Fruit fly (Drosophila melanogaster) S2 (cell line): ENCODE data around the gene CG17207.
"Not testable (repeated sequence)": the region's sequence is repeated elsewhere in the genome, so short reads cannot be mapped to it uniquely, and the experiment has no call there.

Experiments used
- CG8478 ChIP-seq: fragments of >200 bp; optimal IDR thresholded peaks from 2 replicates; lab custom pipeline; 2018
- CTCF ChIP-seq, 2 experiments: fragments of >200 bp; optimal IDR thresholded peaks; 2 replicates each; lab custom pipeline; 2018

The CG17207 gene

DNA sequence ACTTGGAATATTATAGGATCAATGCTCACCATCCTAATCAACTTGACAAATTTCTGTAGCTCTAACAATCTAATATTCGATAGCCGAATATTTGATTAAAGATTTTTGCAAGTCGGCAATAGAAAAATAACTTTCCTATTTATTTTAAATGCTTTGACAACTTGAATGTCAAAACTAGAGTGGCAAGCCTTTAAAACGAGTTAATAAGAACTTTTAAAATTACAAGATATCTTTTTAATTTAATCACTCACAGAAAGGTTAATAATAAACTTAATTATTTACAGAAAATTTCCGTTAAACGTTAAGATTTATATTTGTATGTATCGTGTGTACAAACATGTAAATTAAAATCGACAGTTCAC lies at the start of gene CG17207, which contains the start of gene CG46427:
Gene CG17207 (minus strand): TSS at position 101 of the 362 bp plus-strand sequence.
Gene CG46427 (minus strand): TSS at position 101 of the 362 bp plus-strand sequence.
- TF ChIP-seq CTCF (optimal IDR thresholded peaks at IDR 0.05; lab: Kevin White, UChicago), result no peak
- no peak for TF ChIP-seq CG8478 (lab: Kevin White, UChicago)

dm6 chr3R:12467675-12468074 lies 28.7 kb upstream of the CG17207 start, which contains the start of gene Hsp70Ba:
Hsp70Ba (minus strand) TSS chr3R:12467776.
- not testable (repeated sequence) for TF ChIP-seq CTCF (optimal IDR thresholded peaks at IDR 0.05; lab: Kevin White, UChicago); CG8478 (lab: Kevin White, UChicago)

DNA sequence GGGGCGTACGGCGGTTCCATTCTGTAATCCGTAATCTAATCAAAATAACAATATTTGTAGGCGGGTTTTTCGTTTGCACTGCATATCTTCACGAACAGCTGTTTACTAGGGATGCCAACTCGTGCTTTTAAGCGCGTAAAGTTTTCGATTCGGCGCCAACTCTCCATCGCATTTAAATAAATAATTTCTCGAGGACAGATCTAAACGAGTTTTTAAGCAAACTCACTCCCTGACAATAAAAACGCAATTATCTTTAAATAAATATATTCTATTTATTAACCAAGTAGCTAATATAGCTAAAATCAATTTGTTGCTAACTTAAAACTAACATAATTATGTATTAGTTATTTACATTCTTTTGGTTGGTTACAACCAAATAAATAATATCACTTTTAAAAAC lies 26.3 kb upstream of the CG17207 start, which contains the start of gene CG5608:
Gene CG5608 (minus strand): TSS at position 101 of the 400 bp plus-strand sequence.
- TF ChIP-seq CTCF (optimal IDR thresholded peaks at IDR 0.05; lab: Kevin White, UChicago); CG8478 (lab: Kevin White, UChicago): not testable (repeated sequence)

DNA sequence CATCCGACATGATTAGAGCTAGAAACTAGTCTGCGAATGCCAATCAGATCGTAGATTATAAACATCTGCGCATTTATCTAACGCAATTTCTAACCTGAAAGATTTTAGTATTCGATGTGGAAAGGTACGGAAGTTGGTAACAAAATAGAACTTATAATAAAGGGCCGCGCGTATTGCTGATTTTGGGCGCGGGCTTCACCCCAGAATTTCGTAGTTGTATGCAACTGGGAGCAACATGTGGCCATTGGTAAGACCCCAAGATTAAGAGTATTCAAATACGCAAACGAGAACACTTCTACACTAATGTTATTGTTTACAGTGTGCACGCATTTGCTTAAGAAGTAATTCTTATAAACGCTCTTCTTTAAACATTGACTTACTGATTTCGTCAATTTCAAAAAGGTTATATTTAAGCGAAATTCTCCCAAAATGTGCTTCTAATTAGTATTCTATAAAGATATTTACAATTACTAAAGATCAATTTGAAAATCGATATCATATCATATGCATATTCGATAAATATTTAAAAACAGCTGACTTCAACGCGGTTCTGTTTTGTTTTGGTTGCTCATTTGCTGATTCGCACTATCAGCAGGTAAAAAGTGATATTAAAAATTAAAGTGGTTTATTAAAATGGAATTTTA lies 21.1 kb upstream of the CG17207 start, which contains the start of the genes CG5961 and Polr3C:
Gene CG5961 (minus strand): TSS at position 416 of the 644 bp plus-strand sequence.
Gene Polr3C (plus strand): TSS at position 536 of the 644 bp plus-strand sequence.
- TF ChIP-seq CTCF (optimal IDR thresholded peaks at IDR 0.05; lab: Kevin White, UChicago) (no peak), CG8478 (lab: Kevin White, UChicago) (no peak)

- TF ChIP-seq CG8478 (lab: Kevin White, UChicago) (no peak), CTCF (optimal IDR thresholded peaks at IDR 0.05; lab: Kevin White, UChicago) (no peak)
These were observed 17.5 kb upstream of the CG17207 start, which contains the start of gene trus for dm6 chr3R:12456370-12456940. trus (plus strand) TSS chr3R:12456573.

- TF ChIP-seq CG8478 (lab: Kevin White, UChicago), result no peak
- TF ChIP-seq CTCF (optimal IDR thresholded peaks at IDR 0.05; lab: Kevin White, UChicago), result no peak
These were observed 15.6 kb upstream of the CG17207 start for dm6 chr3R:12454492-12454891.

dm6 chr3R:12451888-12452514 lies 13.1 kb upstream of the CG17207 start, which contains the start of gene CG5509:
CG5509 (plus strand) TSS chr3R:12452464.
- TF ChIP-seq CG8478 (lab: Kevin White, UChicago) (no peak), CTCF (optimal IDR thresholded peaks at IDR 0.05; lab: Kevin White, UChicago) (no peak)

dm6 chr3R:12451376-12451775 lies 12.4 kb upstream of the CG17207 start:
- TF ChIP-seq CTCF (optimal IDR thresholded peaks at IDR 0.05; lab: Kevin White, UChicago), result no peak
- no peak for TF ChIP-seq CG8478 (lab: Kevin White, UChicago)

- TF ChIP-seq CG8478 (lab: Kevin White, UChicago) (no peak), CTCF (optimal IDR thresholded peaks at IDR 0.05; lab: Kevin White, UChicago) (no peak)
These were observed 11.8 kb upstream of the CG17207 start for dm6 chr3R:12450713-12451259.

dm6 chr3R:12449617-12450242 lies 10.8 kb upstream of the CG17207 start:
- TF ChIP-seq CTCF (optimal IDR thresholded peaks at IDR 0.05; lab: Kevin White, UChicago) (no peak), CG8478 (lab: Kevin White, UChicago) (no peak)

DNA sequence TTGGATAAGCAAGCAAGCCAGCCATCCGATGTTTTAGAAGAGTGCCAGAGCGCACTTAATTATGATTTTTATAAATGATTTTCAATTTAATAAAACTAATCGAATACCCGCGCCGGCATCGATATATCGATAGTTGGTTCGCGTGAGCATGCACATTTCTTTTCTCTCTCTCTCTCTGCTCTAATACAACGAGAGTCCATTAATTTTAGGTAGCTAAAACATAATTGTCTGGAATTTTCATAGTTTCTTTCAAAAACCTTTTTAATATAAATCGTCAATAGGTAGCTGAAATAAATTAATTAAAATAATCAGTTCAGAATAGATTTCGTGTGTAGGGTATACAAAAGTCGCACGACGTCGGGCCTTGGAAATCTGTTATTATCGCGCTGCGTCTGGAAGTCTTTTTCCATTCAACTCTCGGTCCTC lies 10.0 kb upstream of the CG17207 start, which contains the start of gene CG18549:
Gene CG18549 (plus strand): TSS at position 408 of the 426 bp plus-strand sequence.
- TF ChIP-seq CG8478 (lab: Kevin White, UChicago) (no peak), CTCF (optimal IDR thresholded peaks at IDR 0.05; lab: Kevin White, UChicago) (no peak)

- TF ChIP-seq CG8478 (lab: Kevin White, UChicago), result no peak
- TF ChIP-seq CTCF (optimal IDR thresholded peaks at IDR 0.05; lab: Kevin White, UChicago), result no peak
These were observed 9.4 kb upstream of the CG17207 start for dm6 chr3R:12448344-12448743.

DNA sequence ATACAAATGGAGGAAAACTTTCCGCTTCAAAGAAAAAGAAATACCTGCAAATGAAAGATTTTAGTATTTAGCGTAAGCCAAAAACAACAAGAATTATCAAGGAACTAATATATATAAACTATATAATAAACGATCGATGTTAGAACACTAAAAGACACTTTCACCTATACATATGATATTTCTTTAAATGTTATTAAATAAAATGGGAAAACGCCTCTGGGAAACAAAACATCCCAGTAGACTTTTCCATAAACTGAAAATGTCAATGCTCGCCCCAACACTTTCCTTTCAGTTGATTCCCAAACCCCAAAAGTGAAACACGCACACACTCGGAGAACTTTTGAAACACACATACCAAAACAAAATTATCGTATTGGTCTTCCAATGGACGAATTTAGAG lies 8.4 kb upstream of the CG17207 start, which contains the start of gene vrs:
Gene vrs (plus strand): TSS at position 301 of the 400 bp plus-strand sequence.
- TF ChIP-seq CTCF (optimal IDR thresholded peaks at IDR 0.05; lab: Kevin White, UChicago) (no peak), CG8478 (lab: Kevin White, UChicago) (no peak)

dm6 chr3R:12445468-12445867 lies 6.5 kb upstream of the CG17207 start:
- no peak for TF ChIP-seq CG8478 (lab: Kevin White, UChicago)
- no peak for TF ChIP-seq CTCF (optimal IDR thresholded peaks at IDR 0.05; lab: Kevin White, UChicago)
